Fruit fly (Drosophila melanogaster): Measurements from ENCODE around the gene CG32085.

CG32085 gene

DNA sequence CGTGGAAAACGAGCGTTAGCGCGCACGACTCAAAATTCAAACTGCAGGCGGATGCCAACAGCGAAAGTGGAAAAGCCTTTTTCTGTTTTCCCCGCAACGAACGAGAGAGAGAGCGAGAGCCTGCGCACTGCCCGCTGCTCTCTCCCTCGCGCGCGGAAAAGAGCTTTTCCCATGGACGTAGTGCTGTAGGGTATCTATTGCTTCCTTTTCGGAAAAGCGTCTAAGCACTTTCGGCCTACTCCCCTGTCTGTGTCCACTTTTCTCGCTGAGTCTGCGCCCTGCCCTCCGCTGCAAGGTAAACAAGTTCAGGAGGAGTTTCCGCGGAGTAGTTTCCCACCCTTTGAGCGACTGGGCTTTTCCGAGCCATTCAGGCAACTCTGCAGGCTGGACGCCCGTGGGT, at the start of gene CG32085:
Gene CG32085, minus strand, starts transcription at position 47 of the 400 bp plus-strand sequence.
- TF ChIP-seq usp (GFP tag; optimal IDR thresholded peaks at IDR 0.05), result no peak
- TF ChIP-seq pan (optimal IDR thresholded peaks at IDR 0.05), result no peak
- TF ChIP-seq EcR (GFP tag; optimal IDR thresholded peaks at IDR 0.05), result no peak
- peak; percentile 60 for TF ChIP-seq Dll (optimal IDR thresholded peaks at IDR 0.05)
- TF ChIP-seq psq (optimal IDR thresholded peaks at IDR 0.05), result no peak
- TF ChIP-seq CG8478 (optimal IDR thresholded peaks at IDR 0.05), result no peak

- TF ChIP-seq psq (optimal IDR thresholded peaks at IDR 0.05) (no peak), pan (optimal IDR thresholded peaks at IDR 0.05) (no peak), Dll (optimal IDR thresholded peaks at IDR 0.05) (no peak), usp (GFP tag; optimal IDR thresholded peaks at IDR 0.05) (no peak), CG8478 (optimal IDR thresholded peaks at IDR 0.05) (no peak), EcR (GFP tag; optimal IDR thresholded peaks at IDR 0.05) (no peak)
Observed at dm6 chr3L:11728147-11728546, 48.0 kb upstream of the CG32085 start, which contains the start of gene sunn. Gene sunn (plus strand): TSS chr3L:11728348.

- TF ChIP-seq psq (optimal IDR thresholded peaks at IDR 0.05) (no peak), EcR (GFP tag; optimal IDR thresholded peaks at IDR 0.05) (no peak), Dll (optimal IDR thresholded peaks at IDR 0.05) (no peak), pan (optimal IDR thresholded peaks at IDR 0.05) (no peak), CG8478 (optimal IDR thresholded peaks at IDR 0.05) (no peak), usp (GFP tag; optimal IDR thresholded peaks at IDR 0.05) (no peak)
Observed at dm6 chr3L:11721498-11721946, 41.4 kb upstream of the CG32085 start.

DNA sequence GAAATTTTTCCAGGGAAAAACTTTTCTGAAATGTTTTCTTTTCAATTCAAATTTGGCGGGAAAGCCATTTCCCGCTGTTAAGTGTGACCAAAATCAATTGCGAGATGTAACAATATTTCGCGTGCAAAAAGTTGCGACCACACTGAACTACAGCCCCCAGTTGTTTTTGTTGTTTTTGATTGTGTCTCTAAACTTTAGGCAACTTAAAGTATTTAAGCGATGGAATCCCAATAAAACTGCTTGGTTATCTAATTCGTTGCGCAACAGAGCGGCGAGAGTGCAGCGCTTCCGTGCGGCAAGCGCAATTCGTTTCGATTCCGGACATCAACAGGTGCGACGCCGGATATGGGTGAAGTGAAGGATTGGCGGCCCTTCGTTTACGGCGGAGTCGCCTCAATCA, 40.6 kb upstream of the CG32085 start, which contains the start of gene Bmcp:
Gene Bmcp, plus strand, starts transcription at position 155 of the 400 bp plus-strand sequence.
- TF ChIP-seq usp (GFP tag; optimal IDR thresholded peaks at IDR 0.05) (no peak), Dll (optimal IDR thresholded peaks at IDR 0.05) (no peak), psq (optimal IDR thresholded peaks at IDR 0.05) (no peak), EcR (GFP tag; optimal IDR thresholded peaks at IDR 0.05) (no peak), CG8478 (optimal IDR thresholded peaks at IDR 0.05) (no peak), pan (optimal IDR thresholded peaks at IDR 0.05) (no peak)

DNA sequence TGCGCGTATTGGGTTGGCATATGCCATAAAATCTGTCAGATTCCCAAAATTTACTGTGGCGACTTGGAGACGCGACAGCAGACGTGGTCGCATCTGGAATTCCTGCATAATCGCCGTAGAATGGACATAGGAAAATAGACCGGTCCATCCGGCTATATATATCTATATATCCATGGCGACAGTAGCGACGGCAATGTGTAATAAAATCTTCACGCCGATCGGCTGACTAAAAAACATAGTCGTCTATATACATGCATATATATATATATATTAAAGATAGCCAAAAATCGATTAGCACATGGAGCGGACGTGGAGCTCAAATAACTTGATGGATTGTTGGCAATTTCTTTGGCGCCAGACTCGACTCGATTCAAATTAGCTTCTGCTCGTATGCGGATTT, 37.8 kb upstream of the CG32085 start:
- TF ChIP-seq usp (GFP tag; optimal IDR thresholded peaks at IDR 0.05), result no peak

dm6 chr3L:11717300-11717699, 37.2 kb upstream of the CG32085 start:
- TF ChIP-seq Dll (optimal IDR thresholded peaks at IDR 0.05) (no peak), usp (GFP tag; optimal IDR thresholded peaks at IDR 0.05) (no peak), psq (optimal IDR thresholded peaks at IDR 0.05) (no peak), EcR (GFP tag; optimal IDR thresholded peaks at IDR 0.05) (no peak)

dm6 chr3L:11716899-11717298, 36.8 kb upstream of the CG32085 start:
- TF ChIP-seq usp (GFP tag; optimal IDR thresholded peaks at IDR 0.05) (no peak), CG8478 (optimal IDR thresholded peaks at IDR 0.05) (no peak), EcR (GFP tag; optimal IDR thresholded peaks at IDR 0.05) (no peak), pan (optimal IDR thresholded peaks at IDR 0.05) (no peak), Dll (optimal IDR thresholded peaks at IDR 0.05) (no peak), psq (optimal IDR thresholded peaks at IDR 0.05) (no peak)

- TF ChIP-seq usp (GFP tag; optimal IDR thresholded peaks at IDR 0.05) (no peak), CG8478 (optimal IDR thresholded peaks at IDR 0.05) (no peak), psq (optimal IDR thresholded peaks at IDR 0.05) (no peak), pan (optimal IDR thresholded peaks at IDR 0.05) (no peak), EcR (GFP tag; optimal IDR thresholded peaks at IDR 0.05) (no peak), Dll (optimal IDR thresholded peaks at IDR 0.05) (no peak)
Observed at dm6 chr3L:11716347-11716746, 36.2 kb upstream of the CG32085 start.

- TF ChIP-seq usp (GFP tag; optimal IDR thresholded peaks at IDR 0.05), result no peak
- peak; percentile 15 for TF ChIP-seq Dll (optimal IDR thresholded peaks at IDR 0.05)
Observed at dm6 chr3L:11715187-11715586, 35.0 kb upstream of the CG32085 start, which contains the start of gene CG14132. Gene CG14132 (minus strand): TSS chr3L:11715285.

DNA sequence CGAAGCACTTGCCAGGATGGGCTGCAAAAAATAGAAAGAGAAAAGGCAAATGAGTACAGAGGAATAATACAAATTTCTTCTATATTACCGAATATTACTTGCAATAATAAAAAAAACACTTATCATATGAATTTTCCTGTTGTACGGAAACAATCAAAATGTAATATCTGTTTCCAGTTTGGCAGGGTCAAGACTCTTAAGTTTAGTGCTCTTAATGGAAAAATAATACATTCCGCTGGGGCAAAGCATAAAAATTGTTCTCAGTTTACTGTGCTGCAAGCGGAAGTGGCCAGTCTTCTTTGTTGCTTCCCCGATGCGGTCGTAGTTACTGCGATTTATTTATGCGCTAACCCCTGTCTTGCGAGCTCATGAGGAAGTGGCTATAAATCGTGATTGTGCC, 32.7 kb upstream of the CG32085 start:
- TF ChIP-seq usp (GFP tag; optimal IDR thresholded peaks at IDR 0.05), result no peak
- TF ChIP-seq Dll (optimal IDR thresholded peaks at IDR 0.05), result no peak
- TF ChIP-seq pan (optimal IDR thresholded peaks at IDR 0.05), result no peak
- no peak for TF ChIP-seq CG8478 (optimal IDR thresholded peaks at IDR 0.05)
- no peak for TF ChIP-seq EcR (GFP tag; optimal IDR thresholded peaks at IDR 0.05)
- no peak for TF ChIP-seq psq (optimal IDR thresholded peaks at IDR 0.05)

DNA sequence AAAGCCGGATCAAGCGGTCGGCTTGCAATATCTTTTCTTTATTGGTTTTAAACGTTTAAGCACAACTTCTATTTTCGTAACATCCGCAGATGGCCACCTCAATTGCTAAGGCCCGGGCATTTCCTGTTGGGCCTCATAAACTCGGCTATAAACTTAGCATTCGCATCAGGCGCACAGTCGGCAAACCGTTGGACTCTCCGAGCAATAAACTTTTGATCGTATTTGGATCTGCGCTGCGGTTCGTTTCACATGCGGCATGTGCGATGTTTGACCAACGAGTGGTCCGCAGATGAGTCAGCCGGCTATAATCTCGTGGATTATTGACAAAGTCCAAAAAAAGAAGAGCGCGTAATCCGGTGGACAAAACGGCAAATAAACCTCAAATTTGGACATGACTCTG, 31.6 kb upstream of the CG32085 start:
- no peak for TF ChIP-seq psq (optimal IDR thresholded peaks at IDR 0.05)
- TF ChIP-seq pan (optimal IDR thresholded peaks at IDR 0.05), result no peak
- TF ChIP-seq CG8478 (optimal IDR thresholded peaks at IDR 0.05), result no peak
- TF ChIP-seq usp (GFP tag; optimal IDR thresholded peaks at IDR 0.05), result no peak
- TF ChIP-seq Dll (optimal IDR thresholded peaks at IDR 0.05), result no peak
- TF ChIP-seq EcR (GFP tag; optimal IDR thresholded peaks at IDR 0.05), result no peak

DNA sequence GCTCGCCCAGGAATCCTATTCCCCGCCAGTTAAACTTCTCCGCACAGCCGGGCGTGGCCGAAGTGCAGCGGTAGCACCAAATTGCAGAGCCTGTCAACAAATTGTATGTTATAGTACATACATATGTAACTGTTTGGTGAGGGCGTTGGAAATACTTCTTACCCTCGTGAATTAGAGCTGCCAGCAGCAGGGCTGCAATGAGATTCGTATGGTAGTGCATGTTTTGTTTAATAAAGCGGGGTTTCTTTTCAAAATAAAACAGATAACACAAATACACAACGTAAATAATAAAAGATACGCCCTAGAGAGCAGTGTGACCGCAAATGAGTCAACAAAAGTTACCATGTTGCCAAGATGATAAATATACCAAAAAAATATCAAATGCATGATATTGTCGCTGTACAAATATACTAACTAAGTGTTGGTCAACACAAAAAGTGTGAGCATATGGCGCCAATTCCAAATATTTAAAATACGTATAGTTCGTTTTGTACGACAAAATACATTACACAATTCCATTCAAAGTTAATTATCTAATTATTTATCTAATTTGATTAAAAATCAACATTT, 31.0 kb upstream of the CG32085 start, which contains the start of gene crim:
Gene crim, minus strand, starts transcription at position 328 of the 570 bp plus-strand sequence.
- no peak for TF ChIP-seq EcR (GFP tag; optimal IDR thresholded peaks at IDR 0.05)
- no peak for TF ChIP-seq Dll (optimal IDR thresholded peaks at IDR 0.05)
- no peak for TF ChIP-seq pan (optimal IDR thresholded peaks at IDR 0.05)
- TF ChIP-seq psq (optimal IDR thresholded peaks at IDR 0.05), result no peak
- TF ChIP-seq usp (GFP tag; optimal IDR thresholded peaks at IDR 0.05), result no peak
- TF ChIP-seq CG8478 (optimal IDR thresholded peaks at IDR 0.05), result no peak

DNA sequence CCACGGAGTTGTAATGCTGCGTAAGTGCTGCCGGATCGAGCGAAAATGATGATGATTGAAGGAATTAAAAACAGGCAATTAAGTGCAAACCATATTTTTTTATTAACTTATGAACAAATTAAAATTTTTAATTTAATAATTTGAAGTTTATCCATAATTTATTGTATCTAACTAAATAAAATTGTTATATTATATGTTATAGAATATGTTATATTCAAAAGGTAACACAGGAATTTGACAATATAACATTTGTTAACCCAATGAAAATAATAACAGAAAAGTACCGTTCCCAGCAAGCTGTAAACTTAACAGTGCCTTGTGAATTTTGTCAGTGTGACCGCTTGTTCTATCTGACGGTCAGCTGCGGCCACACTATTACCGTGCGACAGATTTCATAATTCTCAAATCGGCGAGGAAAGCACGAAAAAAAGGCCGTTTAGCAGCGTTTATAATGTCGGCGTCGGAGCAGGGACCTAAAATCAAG, 28.5 kb upstream of the CG32085 start, which contains the start of the genes Ccdc56 and mtTFB1:
Gene Ccdc56, plus strand, starts transcription at position 347 of the 484 bp plus-strand sequence.
Gene mtTFB1, plus strand, starts transcription at position 347 of the 484 bp plus-strand sequence.
- TF ChIP-seq psq (optimal IDR thresholded peaks at IDR 0.05), result no peak
- no peak for TF ChIP-seq Dll (optimal IDR thresholded peaks at IDR 0.05)
- no peak for TF ChIP-seq CG8478 (optimal IDR thresholded peaks at IDR 0.05)
